Fruit fly (Drosophila melanogaster) whole organism, embryonic: Measurements from ENCODE around the gene GramD1B.
A peak's percentile ranks its signal among the peaks of the same experiment; 100 is the strongest.

Experiments
- ATbp ChIP-seq: fragments of 200-800 bp; sonication (Bioruptor generic); optimal IDR thresholded peaks from 2 replicates; lab custom pipeline; 2017; ENCODE audit warnings: missing biosample characterization, mild to moderate bottlenecking, missing genetic modification characterization, missing genetic modification reagents
- Atf6 ChIP-seq: fragments of 200-800 bp; sonication (Bioruptor generic); IDR thresholded peaks from 2 replicates; pipeline ENCODE4 v1.3.6; 2022; ENCODE audit warnings: missing biosample characterization, missing genetic modification characterization
- Bteb2 ChIP-seq: fragments of 200-800 bp; sonication (Bioruptor generic); optimal IDR thresholded peaks from 2 replicates; lab custom pipeline; 2016; ENCODE audit warnings: missing biosample characterization, missing genetic modification characterization
- CG10209 ChIP-seq: fragments of 200-800 bp; sonication (Bioruptor generic); optimal IDR thresholded peaks from 3 replicates; lab custom pipeline; 2017; ENCODE audit warnings: missing biosample characterization, mild to moderate bottlenecking, missing genetic modification characterization, missing genetic modification reagents
- CG10274 ChIP-seq: fragments of 200-800 bp; sonication (Bioruptor generic); optimal IDR thresholded peaks from 3 replicates; lab custom pipeline; 2017; ENCODE audit warnings: missing biosample characterization, mild to moderate bottlenecking, missing genetic modification characterization
- CG10431 ChIP-seq: fragments of 200-800 bp; sonication (Bioruptor generic); optimal IDR thresholded peaks from 3 replicates; lab custom pipeline; 2018; ENCODE audit warnings: missing biosample characterization, mild to moderate bottlenecking, missing genetic modification characterization
- CG12236 ChIP-seq: fragments of 200-800 bp; sonication (Bioruptor generic); optimal IDR thresholded peaks from 2 replicates; lab custom pipeline; 2016; ENCODE audit warnings: missing biosample characterization, missing genetic modification characterization
- CG12942 ChIP-seq: fragments of 200-800 bp; sonication (Bioruptor generic); optimal IDR thresholded peaks from 3 replicates; lab custom pipeline; 2016; ENCODE audit warnings: missing biosample characterization, missing genetic modification characterization
- CG13775 ChIP-seq: fragments of 200-800 bp; sonication (Bioruptor generic); optimal IDR thresholded peaks from 3 replicates; lab custom pipeline; 2017; ENCODE audit warnings: missing biosample characterization, mild to moderate bottlenecking, missing genetic modification characterization
- CG14860 ChIP-seq: fragments of 200-800 bp; sonication (Bioruptor generic); IDR thresholded peaks from 3 replicates; pipeline ENCODE4 v1.3.6; 2022; ENCODE audit warnings: missing biosample characterization, missing genetic modification characterization; ENCODE audit not compliant: partially characterized antibody
- CG1529 ChIP-seq: fragments of 200-800 bp; sonication (Bioruptor generic); optimal IDR thresholded peaks from 3 replicates; lab custom pipeline; 2018; ENCODE audit warnings: missing biosample characterization, missing genetic modification characterization
- CG17328 ChIP-seq: fragments of 200-800 bp; sonication (Bioruptor generic); IDR thresholded peaks from 2 replicates; pipeline ENCODE4 v1.3.6; 2022; ENCODE audit warnings: missing biosample characterization, missing genetic modification characterization
- CG17359 ChIP-seq: fragments of 200-800 bp; sonication (Bioruptor generic); optimal IDR thresholded peaks from 3 replicates; lab custom pipeline; 2018; ENCODE audit warnings: missing biosample characterization, mild to moderate bottlenecking, missing genetic modification characterization, moderate library complexity
- CG1792 ChIP-seq: fragments of 200-800 bp; sonication (Bioruptor generic); optimal IDR thresholded peaks from 2 replicates; lab custom pipeline; 2016; ENCODE audit warnings: missing biosample characterization, missing genetic modification characterization
- CG18011 ChIP-seq: fragments of 200-800 bp; sonication (Bioruptor generic); optimal IDR thresholded peaks from 2 replicates; lab custom pipeline; 2017; ENCODE audit warnings: missing biosample characterization, missing genetic modification characterization, mild to moderate bottlenecking, moderate library complexity, missing genotype
- CG18476 ChIP-seq: fragments of 200-800 bp; sonication (Bioruptor generic); optimal IDR thresholded peaks from 2 replicates; lab custom pipeline; 2016; ENCODE audit warnings: missing biosample characterization, mild to moderate bottlenecking, missing genetic modification characterization
- CG2129 ChIP-seq: fragments of 200-800 bp; sonication (Bioruptor generic); IDR thresholded peaks from 2 replicates; pipeline ENCODE4 v1.3.6; 2022; ENCODE audit warnings: missing biosample characterization, missing genetic modification characterization; ENCODE audit not compliant: partially characterized antibody
- CG31224 ChIP-seq: fragments of 200-800 bp; sonication (Bioruptor generic); IDR thresholded peaks from 2 replicates; pipeline ENCODE4 v1.3.6; 2022; ENCODE audit warnings: missing biosample characterization, missing genetic modification characterization
- CG34376 ChIP-seq: fragments of 200-800 bp; sonication (Bioruptor generic); optimal IDR thresholded peaks from 2 replicates; lab custom pipeline; 2018; ENCODE audit warnings: missing biosample characterization, mild to moderate bottlenecking, missing genetic modification characterization
- CG4282 ChIP-seq: fragments of 200-800 bp; sonication (Bioruptor generic); optimal IDR thresholded peaks from 2 replicates; lab custom pipeline; 2016; ENCODE audit warnings: missing biosample characterization, missing genetic modification characterization
- CG4360 ChIP-seq: fragments of 200-800 bp; sonication (Bioruptor generic); IDR thresholded peaks from 2 replicates; pipeline ENCODE4 v1.3.6; 2022; ENCODE audit warnings: missing biosample characterization, missing genetic modification characterization
- CG4820 ChIP-seq: fragments of 200-800 bp; sonication (Bioruptor generic); optimal IDR thresholded peaks from 3 replicates; lab custom pipeline; 2016; ENCODE audit warnings: missing biosample characterization, missing genetic modification characterization
- CG5180 ChIP-seq: fragments of 200-800 bp; sonication (Bioruptor generic); optimal IDR thresholded peaks from 3 replicates; lab custom pipeline; 2017; ENCODE audit warnings: missing biosample characterization, missing genetic modification characterization, mild to moderate bottlenecking, moderate library complexity, missing genetic modification reagents
- CG6254 ChIP-seq: fragments of 200-800 bp; sonication (Bioruptor generic); optimal IDR thresholded peaks from 3 replicates; lab custom pipeline; 2017; ENCODE audit warnings: mild to moderate bottlenecking, missing biosample characterization, missing genetic modification reagents, missing genetic modification characterization
- CG6272 ChIP-seq: fragments of 200-800 bp; sonication (Bioruptor generic); IDR thresholded peaks from 2 replicates; pipeline ENCODE4 v1.3.6; 2022; ENCODE audit warnings: missing biosample characterization, missing genetic modification characterization
- CkIIα-i1 ChIP-seq: fragments of 200-800 bp; sonication (Bioruptor generic); IDR thresholded peaks from 2 replicates; pipeline ENCODE4 v1.3.6; 2022; ENCODE audit warnings: missing biosample characterization, missing genetic modification characterization
- Dbx ChIP-seq: fragments of 200-800 bp; sonication (Bioruptor generic); IDR thresholded peaks from 3 replicates; pipeline ENCODE4 v1.3.6; 2022; ENCODE audit warnings: missing biosample characterization, missing genetic modification characterization
- Dek ChIP-seq: fragments of 200-800 bp; sonication (Bioruptor generic); optimal IDR thresholded peaks from 3 replicates; lab custom pipeline; 2019; ENCODE audit warnings: missing biosample characterization, mild to moderate bottlenecking, missing genetic modification characterization, moderate library complexity
- Dip2 ChIP-seq: fragments of 200-800 bp; sonication (Bioruptor generic); IDR thresholded peaks from 2 replicates; pipeline ENCODE4 v1.3.6; 2022; ENCODE audit warnings: missing biosample characterization, missing genetic modification characterization
- HLH54F ChIP-seq: fragments of 200-800 bp; sonication (Bioruptor generic); optimal IDR thresholded peaks from 3 replicates; lab custom pipeline; 2016; ENCODE audit warnings: missing biosample characterization, missing genetic modification characterization
- Hsf ChIP-seq: fragments of 200-800 bp; sonication (Bioruptor generic); optimal IDR thresholded peaks from 3 replicates; lab custom pipeline; 2016; ENCODE audit warnings: missing biosample characterization, missing genetic modification characterization
- NC2β ChIP-seq: fragments of 200-800 bp; sonication (Bioruptor generic); optimal IDR thresholded peaks from 2 replicates; lab custom pipeline; 2016; ENCODE audit warnings: missing biosample characterization, missing genetic modification characterization
- Six4 ChIP-seq: fragments of 200-800 bp; sonication (Bioruptor generic); optimal IDR thresholded peaks from 2 replicates; lab custom pipeline; 2016; ENCODE audit warnings: missing biosample characterization, missing genetic modification characterization
- Tbp ChIP-seq: fragments of >200 bp; optimal IDR thresholded peaks from 2 replicates; lab custom pipeline; 2018; ENCODE audit warnings: missing biosample characterization, missing genetic modification characterization
- aop ChIP-seq: fragments of 200-800 bp; sonication (Bioruptor generic); IDR thresholded peaks from 2 replicates; pipeline ENCODE4 v1.3.6; 2022; ENCODE audit warnings: missing biosample characterization, missing genetic modification characterization
- dmrt11E ChIP-seq: fragments of 200-800 bp; sonication (Bioruptor generic); optimal IDR thresholded peaks from 3 replicates; lab custom pipeline; 2018; ENCODE audit warnings: missing biosample characterization, mild to moderate bottlenecking, missing genetic modification characterization, moderate library complexity
- fd102C ChIP-seq: fragments of 200-800 bp; sonication (Bioruptor generic); optimal IDR thresholded peaks from 2 replicates; lab custom pipeline; 2018; ENCODE audit warnings: missing biosample characterization, mild to moderate bottlenecking, missing genetic modification characterization, moderate library complexity
- fu2 ChIP-seq: fragments of 200-800 bp; sonication (Bioruptor generic); optimal IDR thresholded peaks from 2 replicates; lab custom pipeline; 2016; ENCODE audit warnings: missing biosample characterization, missing genetic modification characterization
- ken ChIP-seq: fragments of 200-800 bp; sonication (Bioruptor generic); IDR thresholded peaks from 3 replicates; pipeline ENCODE4 v1.3.6; 2022; ENCODE audit warnings: missing biosample characterization, missing genetic modification characterization
- lov ChIP-seq, 2 experiments: fragments of 200-800 bp in 1 of 2; fragments of >200 bp in 1 of 2; sonication (Bioruptor generic) in 1 of 2; IDR thresholded peaks in 1 of 2; optimal IDR thresholded peaks in 1 of 2; 2 replicates in 1 of 2; 3 replicates in 1 of 2; pipeline versions ENCODE4 v1.3.6 to Lab custom; 2017 to 2022; ENCODE audit warnings: missing biosample characterization in 1 of 2, missing genetic modification characterization in 1 of 2
- p53 ChIP-seq: fragments of 200-800 bp; sonication (Bioruptor generic); optimal IDR thresholded peaks from 2 replicates; lab custom pipeline; 2016; ENCODE audit warnings: missing biosample characterization, missing genetic modification characterization
- ranshi ChIP-seq: fragments of 200-800 bp; sonication (Bioruptor generic); IDR thresholded peaks from 2 replicates; pipeline ENCODE4 v1.3.6; 2022; ENCODE audit warnings: missing biosample characterization, missing genetic modification characterization
- ro ChIP-seq: fragments of 200-800 bp; sonication (Bioruptor generic); IDR thresholded peaks from 2 replicates; pipeline ENCODE4 v1.3.6; 2022; ENCODE audit warnings: missing biosample characterization, missing genetic modification characterization
- salm ChIP-seq: fragments of 200-800 bp; sonication (Bioruptor generic); optimal IDR thresholded peaks from 2 replicates; lab custom pipeline; 2018; ENCODE audit warnings: missing biosample characterization, mild to moderate bottlenecking, missing genetic modification characterization
- sob ChIP-seq: fragments of 200-800 bp; sonication (Bioruptor generic); IDR thresholded peaks from 2 replicates; pipeline ENCODE4 v1.3.6; 2022; ENCODE audit warnings: missing biosample characterization, missing genetic modification characterization
- stc ChIP-seq: fragments of 200-800 bp; sonication (Bioruptor generic); IDR thresholded peaks from 2 replicates; pipeline ENCODE4 v1.3.6; 2022; ENCODE audit warnings: missing biosample characterization, missing genetic modification characterization
- stwl ChIP-seq: fragments of 200-800 bp; sonication (Bioruptor generic); optimal IDR thresholded peaks from 3 replicates; lab custom pipeline; 2018; ENCODE audit warnings: missing biosample characterization, mild to moderate bottlenecking, missing genetic modification characterization, moderate library complexity
- zen2 ChIP-seq: fragments of 200-800 bp; sonication (Bioruptor generic); IDR thresholded peaks from 3 replicates; pipeline ENCODE4 v1.3.6; 2022; ENCODE audit warnings: missing biosample characterization, missing genetic modification characterization; ENCODE audit not compliant: partially characterized antibody

Gene GramD1B

DNA sequence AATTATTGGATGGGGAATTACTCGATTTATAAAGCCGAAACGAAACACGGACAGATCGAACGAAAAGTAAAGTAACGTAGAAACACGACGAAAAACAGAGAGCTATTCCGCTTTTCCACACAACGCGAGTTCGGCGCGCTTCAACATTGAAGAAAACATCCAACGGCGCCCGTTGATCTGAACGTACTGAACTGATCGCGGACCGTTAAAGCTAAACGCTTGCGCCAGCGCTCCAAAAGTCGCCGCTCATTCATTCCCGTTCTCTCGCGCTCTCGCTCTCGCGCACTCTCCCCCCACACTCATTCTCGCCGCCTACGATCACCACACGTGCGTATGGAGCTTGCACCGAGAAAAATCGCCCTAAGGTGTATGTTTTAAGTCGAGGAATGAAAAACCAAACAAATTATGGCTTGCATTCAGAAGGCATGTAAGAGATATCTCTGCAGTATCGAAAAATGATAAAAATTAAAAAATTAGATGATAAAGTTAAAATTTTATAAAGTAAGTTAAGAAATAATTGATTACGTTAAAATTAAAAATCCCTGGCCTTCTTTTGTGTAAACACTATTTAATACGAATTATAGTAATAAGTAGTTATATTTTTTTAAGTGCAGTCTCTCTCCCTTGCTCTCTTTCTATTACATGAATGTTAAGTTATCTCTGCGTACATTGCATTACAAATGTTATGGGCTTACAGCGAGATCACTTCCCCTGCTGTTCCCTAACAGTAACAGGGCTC, 18.4 kb downstream of the GramD1B start, which contains the start of gene E23 (continued):
- TF ChIP-seq dmrt11E (tag; lab: Kevin White, UChicago) (peak; percentile 99), CG17359 (tag; lab: Kevin White, UChicago) (peak; percentile 99), CG4360 (GFP tag; lab: Robert Waterston, UW) (peak; percentile 79), CG18476 (peak; percentile 96), CG17328 (peak; percentile 97), p53 (GFP tag; lab: Kevin White, UChicago) (peak; percentile 83), CG31224 (GFP tag; lab: Robert Waterston, UW) (peak; percentile 95), Hsf (GFP tag; lab: Kevin White, UChicago) (peak; percentile 98), zen2 (GFP tag; lab: Robert Waterston, UW) (no peak; the same call in 2 of the 3 replicates), CG12942 (GFP tag; lab: Kevin White, UChicago) (peak; percentile 98), CG6254 (GFP tag; lab: Kevin White, UChicago) (peak; percentile 97), CG4820 (GFP tag; lab: Kevin White, UChicago) (peak; percentile 98), CG4282 (GFP tag; lab: Kevin White, UChicago) (peak; percentile 81), CG10209 (GFP tag; lab: Kevin White, UChicago) (peak; percentile 99), CG18011 (peak; percentile 92), CG5180 (GFP tag; lab: Kevin White, UChicago) (peak; percentile 93), ken (GFP tag; lab: Robert Waterston, UW) (peak; percentile 97), NC2β (GFP tag; lab: Kevin White, UChicago) (peak; percentile 92), CG34376 (GFP tag; lab: Kevin White, UChicago) (peak; percentile 96), CG10431 (GFP tag; lab: Kevin White, UChicago) (peak; percentile 97), Dip2 (peak; percentile 74; the same call in 1 of the 2 replicates), HLH54F (peak; percentile 97), CkIIα-i1 (GFP tag; lab: Robert Waterston, UW) (0 out of 2 replicates have a peak, but pooled peaks have one; percentile 54), sob (GFP tag; lab: Robert Waterston, UW) (peak; percentile 98), aop (GFP tag; lab: Robert Waterston, UW) (peak; percentile 90), Bteb2 (GFP tag; lab: Kevin White, UChicago) (peak; percentile 97), salm (tag; lab: Kevin White, UChicago) (peak; percentile 98), CG12236 (peak; percentile 78), lov (optimal IDR thresholded peaks at IDR 0.05; lab: Kevin White, UChicago) (no peak), lov (GFP tag; IDR thresholded peaks at IDR 0.05; lab: Robert Waterston, UW) (peak; percentile 94), CG14860 (GFP tag; lab: Robert Waterston, UW) (0 out of 3 replicates have a peak, but pooled peaks have one; percentile 34), ro (GFP tag; lab: Robert Waterston, UW) (peak; percentile 97), Dbx (peak; percentile 98), Tbp (GFP tag; lab: Kevin White, UChicago) (no peak), CG1792 (GFP tag; lab: Kevin White, UChicago) (peak; percentile 86), CG1529 (peak; percentile 99), Atf6 (GFP tag; lab: Robert Waterston, UW) (peak; percentile 99), Six4 (GFP tag; lab: Kevin White, UChicago) (peak; percentile 98), stwl (tag; lab: Kevin White, UChicago) (peak; percentile 55), stc (GFP tag; lab: Robert Waterston, UW) (peak; percentile 98), CG6272 (GFP tag; lab: Robert Waterston, UW) (peak; percentile 97), CG13775 (peak; percentile 99), CG10274 (GFP tag; lab: Kevin White, UChicago) (peak; percentile 89), Dek (tag; lab: Kevin White, UChicago) (peak; percentile 99), ranshi (GFP tag; lab: Robert Waterston, UW) (peak; percentile 97), CG2129 (GFP tag; lab: Robert Waterston, UW) (no peak), fu2 (GFP tag; lab: Kevin White, UChicago) (peak; percentile 94), ATbp (GFP tag; lab: Kevin White, UChicago) (peak; percentile 99), fd102C (GFP tag; lab: Kevin White, UChicago) (peak; percentile 56)
